Worm (Caenorhabditis elegans): ENCODE results near the gene F41E6.8.

The F41E6.8 gene

ce11 chrV:8594105-8594964, 7.0 kb downstream of the F41E6.8 start, which contains the start of gene tag-196 (continued):
- TF ChIP-seq zfp-3 (GFP tag; conservative IDR thresholded peaks at IDR 0.05) (no peak), lir-3 (tag; optimal IDR thresholded peaks at IDR 0.05) (no peak), lsy-2 (tag; optimal IDR thresholded peaks at IDR 0.05) (peak in 1 of 2 experiments; percentile 14), ama-1 (optimal IDR thresholded peaks at IDR 0.05) (no peak), mxl-2 (GFP tag; conservative IDR thresholded peaks at IDR 0.05) (no peak), zip-11 (GFP tag; IDR thresholded peaks at IDR 0.05) (no peak), ztf-7 (tag; optimal IDR thresholded peaks at IDR 0.05) (no peak), ctbp-1 (GFP tag; IDR thresholded peaks at IDR 0.05) (no peak), arid-1 (GFP tag; conservative IDR thresholded peaks at IDR 0.05) (no peak), F37D6.2 (tag; optimal IDR thresholded peaks at IDR 0.05) (no peak), aha-1 (tag) (peak; percentile 89)

ce11 chrV:8592691-8593307, 8.5 kb downstream of the F41E6.8 start:
- TF ChIP-seq fkh-10 (GFP tag; optimal IDR thresholded peaks at IDR 0.05) (peak; percentile 57), mxl-3 (GFP tag; optimal IDR thresholded peaks at IDR 0.05) (no peak)

- TF ChIP-seq Y48G9A.11 (GFP tag; IDR thresholded peaks at IDR 0.05) (no peak), lin-1 (GFP tag; IDR thresholded peaks at IDR 0.05) (no peak), nhr-111 (GFP tag; optimal IDR thresholded peaks at IDR 0.05) (no peak), mdl-1 (tag; optimal IDR thresholded peaks at IDR 0.05) (no peak), ces-1 (GFP tag; optimal IDR thresholded peaks at IDR 0.05) (no peak), dpl-1 (GFP tag; optimal IDR thresholded peaks at IDR 0.05) (no peak), unc-62 (GFP tag; optimal IDR thresholded peaks at IDR 0.05 in 1 of 2) (peak in 1 of 2 experiments; percentile 72), unc-62 (tag; optimal IDR thresholded peaks at IDR 0.05) (no peak), fkh-10 (GFP tag; optimal IDR thresholded peaks at IDR 0.05) (no peak), Y105C5A.15 (GFP tag; IDR thresholded peaks at IDR 0.05) (0 out of 2 replicates have a peak, but pooled peaks have one; percentile 32), nhr-28 (tag; optimal IDR thresholded peaks at IDR 0.05) (no peak)
Observed at ce11 chrV:8588079-8588478, 13.2 kb downstream of the F41E6.8 start, which contains the start of gene C10B5.3. Gene C10B5.3 (minus strand): TSS chrV:8588179.

ce11 chrV:8586920-8587319, 14.4 kb downstream of the F41E6.8 start:
- TF ChIP-seq ZK546.5 (tag; optimal IDR thresholded peaks at IDR 0.05): no peak
- TF ChIP-seq Y5F2A.4 (GFP tag; optimal IDR thresholded peaks at IDR 0.05): no peak
- peak; percentile 26 for TF ChIP-seq pqm-1 (tag; optimal IDR thresholded peaks at IDR 0.05)
- TF ChIP-seq ceh-82 (tag; optimal IDR thresholded peaks at IDR 0.05): no peak
- TF ChIP-seq fkh-10 (GFP tag; optimal IDR thresholded peaks at IDR 0.05): no peak
- no peak for TF ChIP-seq sdz-12 (GFP tag; optimal IDR thresholded peaks at IDR 0.05)
- TF ChIP-seq zfp-3 (GFP tag; conservative IDR thresholded peaks at IDR 0.05): no peak
- peak; percentile 46 for TF ChIP-seq nhr-28 (tag; optimal IDR thresholded peaks at IDR 0.05)
- peak; percentile 71 for TF ChIP-seq dve-1 (tag; optimal IDR thresholded peaks at IDR 0.05; ENCODE audit: insufficient read depth)
- peak; percentile 24 for TF ChIP-seq T20F7.1 (GFP tag; optimal IDR thresholded peaks at IDR 0.05)
- peak; percentile 58 for TF ChIP-seq dmd-6 (GFP tag; IDR thresholded peaks at IDR 0.05)
- TF ChIP-seq madf-9 (GFP tag; conservative IDR thresholded peaks at IDR 0.05): no peak
- no peak for TF ChIP-seq ceh-28 (tag; optimal IDR thresholded peaks at IDR 0.05)
- no peak for TF ChIP-seq Y75B8A.6 (GFP tag; IDR thresholded peaks at IDR 0.05)
- TF ChIP-seq daf-16 (GFP tag; optimal IDR thresholded peaks at IDR 0.05): no peak
- peak; percentile 90 for TF ChIP-seq daf-16 (tag; optimal IDR thresholded peaks at IDR 0.05)
- TF ChIP-seq lin-39 (tag; optimal IDR thresholded peaks at IDR 0.05): no peak
- TF ChIP-seq ctbp-1 (GFP tag; IDR thresholded peaks at IDR 0.05): no peak
- TF ChIP-seq skn-1 (tag; optimal IDR thresholded peaks at IDR 0.05): no peak
- peak; percentile 36 for TF ChIP-seq nhr-48 (tag; optimal IDR thresholded peaks at IDR 0.05)
- no peak for TF ChIP-seq ces-1 (GFP tag; optimal IDR thresholded peaks at IDR 0.05)
